Fruit fly (Drosophila melanogaster): ENCODE data around the gene Cad87A.
A peak's percentile ranks its signal among the peaks of the same experiment; 100 is the strongest.

Cad87A gene

DNA sequence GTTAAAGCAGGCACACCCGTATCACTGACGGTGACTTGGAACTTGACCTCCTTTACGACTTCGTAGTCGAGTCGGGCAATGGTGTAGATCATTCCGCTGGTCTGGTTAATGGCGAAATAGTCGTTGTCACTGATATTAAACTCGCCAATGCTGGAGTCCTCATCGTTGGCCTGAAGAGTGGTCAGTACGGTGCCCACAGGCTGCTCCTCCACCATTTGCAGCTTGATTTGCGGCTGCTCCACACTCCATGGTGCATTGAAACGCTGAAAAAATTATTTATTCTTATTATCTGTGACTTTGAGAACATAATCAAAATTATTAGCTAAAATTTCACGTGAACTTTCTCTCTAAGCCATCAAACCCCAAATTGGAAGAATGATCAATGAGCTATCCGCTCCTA is 51.6 kb downstream of the Cad87A start, which contains the start of gene CG34307:
TSS of gene CG34307 (plus strand) at position 301 of the 400 bp plus-strand sequence.
- TF ChIP-seq Jra (GFP tag; optimal IDR thresholded peaks at IDR 0.05) (no peak), brk (GFP tag; optimal IDR thresholded peaks at IDR 0.05) (no peak), jim (GFP tag; optimal IDR thresholded peaks at IDR 0.05) (no peak), Dif (GFP tag; optimal IDR thresholded peaks at IDR 0.05; ENCODE audit: partially characterized antibody) (no peak), Abd-B (GFP tag; optimal IDR thresholded peaks at IDR 0.05) (no peak), rgr (GFP tag; optimal IDR thresholded peaks at IDR 0.05) (no peak), fru (GFP tag; optimal IDR thresholded peaks at IDR 0.05) (no peak), CG9705 (GFP tag; optimal IDR thresholded peaks at IDR 0.05) (no peak), Hr83 (GFP tag; optimal IDR thresholded peaks at IDR 0.05; ENCODE audit: poor library complexity, severe bottlenecking) (no peak)

DNA sequence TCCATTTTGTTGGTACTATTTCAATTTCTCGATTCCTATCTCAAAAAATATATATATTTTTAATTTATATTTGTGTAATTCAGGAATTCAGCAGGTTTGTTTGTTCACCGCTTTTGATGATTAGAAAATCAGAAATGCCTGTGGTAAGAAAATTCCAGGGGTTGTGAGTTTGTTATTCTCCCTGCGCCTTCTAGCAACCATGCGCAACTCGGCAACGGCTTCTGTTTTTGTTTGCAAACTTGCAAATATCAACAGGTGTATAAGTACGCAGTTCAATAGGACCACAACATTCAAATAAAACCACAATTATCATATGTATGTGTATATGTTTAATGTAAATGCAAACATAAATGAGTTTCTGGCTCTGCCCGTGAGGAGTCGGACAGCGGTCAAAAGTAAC is 55.7 kb downstream of the Cad87A start, which contains the start of gene Dnali1:
TSS of gene Dnali1 (minus strand) at position 101 of the 400 bp plus-strand sequence.
- TF ChIP-seq sv (GFP tag; optimal IDR thresholded peaks at IDR 0.05) (no peak), GATAd (GFP tag; optimal IDR thresholded peaks at IDR 0.05) (no peak), brk (GFP tag; optimal IDR thresholded peaks at IDR 0.05) (no peak), Hr78 (GFP tag; optimal IDR thresholded peaks at IDR 0.05) (no peak), usp (GFP tag; optimal IDR thresholded peaks at IDR 0.05) (no peak), Jra (GFP tag; optimal IDR thresholded peaks at IDR 0.05) (no peak), woc (GFP tag; optimal IDR thresholded peaks at IDR 0.05) (no peak), Vsx2 (GFP tag; optimal IDR thresholded peaks at IDR 0.05; ENCODE audit: partially characterized antibody) (no peak), lola (GFP tag; optimal IDR thresholded peaks at IDR 0.05) (no peak), dl (GFP tag; optimal IDR thresholded peaks at IDR 0.05; ENCODE audit: insufficient read depth in 1 of 2, partially characterized antibody in 2 of 2) (no peak), psq (GFP tag; optimal IDR thresholded peaks at IDR 0.05) (no peak), Myc (optimal IDR thresholded peaks at IDR 0.05) (no peak), Sp1 (GFP tag; optimal IDR thresholded peaks at IDR 0.05) (no peak), foxo (GFP tag; optimal IDR thresholded peaks at IDR 0.05) (no peak)

DNA sequence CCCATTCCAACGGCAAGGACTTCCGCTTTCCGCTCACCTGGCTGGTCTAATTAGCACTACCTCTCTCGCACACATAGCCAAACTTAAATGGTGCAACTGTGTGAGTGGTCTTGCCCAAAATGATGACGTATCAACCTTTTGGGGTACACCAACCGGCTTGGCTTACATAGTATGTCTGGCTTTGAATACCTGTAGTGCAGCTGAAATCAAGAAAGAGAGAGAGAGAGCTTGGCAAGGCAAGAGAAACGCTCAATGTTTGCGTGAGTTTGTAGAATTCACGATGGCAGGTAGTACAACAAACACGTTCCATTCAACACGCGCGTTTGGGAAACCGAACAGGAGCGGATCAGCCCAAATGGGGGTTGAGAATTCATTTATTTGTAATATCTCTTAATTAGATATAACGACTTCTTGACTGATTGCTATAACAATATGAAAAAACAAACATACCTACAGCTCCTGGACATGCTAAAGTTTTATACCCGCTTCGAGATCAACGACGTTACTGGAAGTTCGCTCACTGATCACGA is 60.8 kb downstream of the Cad87A start:
- TF ChIP-seq Sp1 (GFP tag; optimal IDR thresholded peaks at IDR 0.05) = no peak
- peak; percentile 94 for TF ChIP-seq Vsx2 (GFP tag; optimal IDR thresholded peaks at IDR 0.05; ENCODE audit: partially characterized antibody)
- TF ChIP-seq h (GFP tag; optimal IDR thresholded peaks at IDR 0.05) = peak; percentile 63
- peak; percentile 47 for TF ChIP-seq ey (GFP tag; optimal IDR thresholded peaks at IDR 0.05)
- peak; percentile 23 for TF ChIP-seq OdsH (GFP tag; optimal IDR thresholded peaks at IDR 0.05)
- peak; percentile 79 for TF ChIP-seq Dif (GFP tag; optimal IDR thresholded peaks at IDR 0.05; ENCODE audit: partially characterized antibody)
- TF ChIP-seq CrebA (GFP tag; optimal IDR thresholded peaks at IDR 0.05; ENCODE audit: borderline replicate concordance) = peak; percentile 61
- TF ChIP-seq Hr83 (GFP tag; optimal IDR thresholded peaks at IDR 0.05; ENCODE audit: poor library complexity, severe bottlenecking) = no peak
- TF ChIP-seq fru (GFP tag; optimal IDR thresholded peaks at IDR 0.05) = peak; percentile 46
- peak; percentile 60 to 65 for TF ChIP-seq dl (GFP tag; optimal IDR thresholded peaks at IDR 0.05; ENCODE audit: insufficient read depth in 1 of 2, partially characterized antibody in 2 of 2)
- TF ChIP-seq CG9705 (GFP tag; optimal IDR thresholded peaks at IDR 0.05) = no peak
- peak; percentile 60 for TF ChIP-seq sage (GFP tag; optimal IDR thresholded peaks at IDR 0.05)
- peak in 1 of 2 experiments; percentile 64 for TF ChIP-seq foxo (GFP tag; optimal IDR thresholded peaks at IDR 0.05)
- peak; percentile 81 for TF ChIP-seq woc (GFP tag; optimal IDR thresholded peaks at IDR 0.05)
- TF ChIP-seq br (GFP tag; optimal IDR thresholded peaks at IDR 0.05) = peak; percentile 34
- peak; percentile 36 for TF ChIP-seq HLH106 (tag; optimal IDR thresholded peaks at IDR 0.05)
- TF ChIP-seq dmrt93B (GFP tag; optimal IDR thresholded peaks at IDR 0.05) = peak; percentile 23
- no peak for TF ChIP-seq Rel (GFP tag; optimal IDR thresholded peaks at IDR 0.05)
- TF ChIP-seq Rel (tag; optimal IDR thresholded peaks at IDR 0.05) = no peak

DNA sequence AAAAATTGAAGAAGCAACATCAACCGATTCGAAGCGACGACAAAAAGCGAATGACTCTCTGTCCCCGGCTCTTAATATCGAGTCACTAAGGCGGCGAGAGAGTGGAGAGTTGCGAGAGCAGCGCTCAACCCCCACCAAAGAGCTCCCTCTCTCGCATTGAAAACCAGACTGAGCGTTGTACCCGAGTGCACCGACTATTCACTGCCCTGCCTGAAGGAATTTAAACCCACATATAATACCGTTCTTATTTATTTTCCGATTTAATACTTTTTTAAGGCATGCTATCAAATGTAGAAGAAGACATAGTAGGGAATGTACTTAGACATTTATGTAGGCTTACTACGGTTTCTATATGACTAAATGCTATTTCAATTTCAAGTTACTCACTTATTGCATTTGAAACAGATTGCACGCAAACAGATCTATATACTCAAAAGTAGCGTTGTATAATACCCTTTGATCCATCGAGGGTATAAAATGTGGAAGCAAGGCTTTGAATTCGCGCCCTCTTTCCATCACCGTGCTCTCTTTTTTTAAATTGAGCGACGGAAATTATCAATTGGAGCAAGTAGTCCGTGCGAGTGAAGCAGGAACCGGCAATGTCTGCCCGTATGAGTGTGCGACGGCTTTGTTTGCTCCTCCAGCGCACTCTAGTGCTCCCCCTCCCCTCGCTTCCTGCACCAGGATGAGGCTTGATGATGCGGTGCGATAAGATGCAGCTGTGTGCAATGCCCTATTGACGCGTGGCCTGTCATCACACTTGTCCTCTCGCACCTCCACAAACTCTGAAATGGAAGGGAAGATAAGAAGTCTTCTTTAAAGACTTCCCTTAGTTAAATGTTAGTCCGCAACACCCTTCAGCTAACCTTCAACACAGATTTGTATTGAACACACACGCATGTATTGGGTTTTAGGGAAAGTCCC is 61.6 kb downstream of the Cad87A start, which contains the start of gene mthl5:
TSS of gene mthl5 (minus strand) at position 55 of the 924 bp plus-strand sequence.
- TF ChIP-seq psq (GFP tag; optimal IDR thresholded peaks at IDR 0.05) = peak; percentile 88
- peak; percentile 60 for TF ChIP-seq Rel (GFP tag; optimal IDR thresholded peaks at IDR 0.05)
- peak; percentile 79 for TF ChIP-seq Rel (tag; optimal IDR thresholded peaks at IDR 0.05)
- TF ChIP-seq CG9705 (GFP tag; optimal IDR thresholded peaks at IDR 0.05) = peak; percentile 71
- no peak for TF ChIP-seq dsf (GFP tag; optimal IDR thresholded peaks at IDR 0.05; ENCODE audit: borderline replicate concordance)
- TF ChIP-seq Dfd (GFP tag; optimal IDR thresholded peaks at IDR 0.05) = no peak
- peak; percentile 98 for TF ChIP-seq woc (GFP tag; optimal IDR thresholded peaks at IDR 0.05)
- TF ChIP-seq br (GFP tag; optimal IDR thresholded peaks at IDR 0.05) = peak; percentile 94
- no peak for TF ChIP-seq Abd-B (GFP tag; optimal IDR thresholded peaks at IDR 0.05)
- TF ChIP-seq pan (optimal IDR thresholded peaks at IDR 0.05) = no peak
- no peak for TF ChIP-seq tai (GFP tag; optimal IDR thresholded peaks at IDR 0.05)
- peak; percentile 94 for TF ChIP-seq fru (GFP tag; optimal IDR thresholded peaks at IDR 0.05)
- peak; percentile 75 for TF ChIP-seq Hnf4 (GFP tag; optimal IDR thresholded peaks at IDR 0.05)
- peak; percentile 75 for TF ChIP-seq sv (GFP tag; optimal IDR thresholded peaks at IDR 0.05)
- peak in 1 of 2 experiments; percentile 92 for TF ChIP-seq foxo (GFP tag; optimal IDR thresholded peaks at IDR 0.05)
- no peak for TF ChIP-seq Hr78 (GFP tag; optimal IDR thresholded peaks at IDR 0.05)
- TF ChIP-seq Hr83 (GFP tag; optimal IDR thresholded peaks at IDR 0.05; ENCODE audit: poor library complexity, severe bottlenecking) = peak; percentile 51
- peak; percentile 51 for TF ChIP-seq sage (GFP tag; optimal IDR thresholded peaks at IDR 0.05)
- TF ChIP-seq dmrt93B (GFP tag; optimal IDR thresholded peaks at IDR 0.05) = peak; percentile 84
- peak; percentile 90 for TF ChIP-seq Sp1 (GFP tag; optimal IDR thresholded peaks at IDR 0.05)
- peak; percentile 95 to 97 for TF ChIP-seq dl (GFP tag; optimal IDR thresholded peaks at IDR 0.05; ENCODE audit: insufficient read depth in 1 of 2, partially characterized antibody in 2 of 2)
- no peak for TF ChIP-seq Myc (optimal IDR thresholded peaks at IDR 0.05)
- TF ChIP-seq CrebA (GFP tag; optimal IDR thresholded peaks at IDR 0.05; ENCODE audit: borderline replicate concordance) = no peak
- TF ChIP-seq Dif (GFP tag; optimal IDR thresholded peaks at IDR 0.05; ENCODE audit: partially characterized antibody) = peak; percentile 97
- peak; percentile 93 for TF ChIP-seq ey (GFP tag; optimal IDR thresholded peaks at IDR 0.05)
- TF ChIP-seq usp (GFP tag; optimal IDR thresholded peaks at IDR 0.05) = no peak
- peak; percentile 89 for TF ChIP-seq HLH106 (tag; optimal IDR thresholded peaks at IDR 0.05)

All from whole organism, wandering third instar larva.